Worm (Caenorhabditis elegans) whole organism, L4/young adult: ENCODE measurements around the gene C34F6.5.

Experiments
- W03F9.2 ChIP-seq: fragments of 150-350 bp; optimal IDR thresholded peaks from 2 replicates; lab custom pipeline; 2014; ENCODE audit warnings: missing biosample characterization, missing genetic modification characterization
- dao-5 ChIP-seq: sonication (generic microtip); optimal IDR thresholded peaks from 2 replicates; lab custom pipeline; 2016; ENCODE audit warnings: missing genotype, missing genetic modification characterization, moderate library complexity, missing compliant biosample characterization
- him-1 ChIP-seq: sonication (generic microtip); optimal IDR thresholded peaks from 2 replicates; lab custom pipeline; 2016; ENCODE audit warnings: missing genotype, missing genetic modification reagents, missing genetic modification characterization, missing compliant biosample characterization

DNA sequence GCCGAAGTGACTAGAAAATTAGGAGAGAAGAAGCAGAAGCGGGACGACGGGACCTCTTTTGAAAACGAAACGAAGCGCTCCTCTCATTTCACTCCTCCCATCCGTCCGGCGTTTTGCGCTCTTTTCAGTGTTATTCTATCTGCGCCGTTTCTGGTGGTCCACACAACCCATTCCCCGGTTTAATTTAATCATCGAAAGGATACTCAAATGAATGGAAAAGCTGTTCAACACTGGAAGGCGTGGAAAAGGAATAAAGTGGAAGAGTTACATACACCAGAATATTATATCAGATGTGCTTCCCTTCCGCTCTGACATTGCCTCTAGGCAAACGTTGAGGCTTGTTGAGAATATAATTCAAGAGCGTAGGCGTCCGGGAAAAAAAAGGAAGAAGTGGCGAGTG lies 36.4 kb upstream of the C34F6.5 start:
- TF ChIP-seq W03F9.2 (no peak), him-1 (tag; lab: Kevin White, UChicago) (no peak), dao-5 (tag; lab: Kevin White, UChicago) (no peak)
